Worm (Caenorhabditis elegans) whole organism, late embryonic: ENCODE measurements around the gene swt-5.

Experiments used
- C38D4.7 ChIP-seq: fragments of 200-800 bp; sonication (Bioruptor generic); optimal IDR thresholded peaks from 2 replicates; lab custom pipeline; 2018; ENCODE audit warnings: mild to moderate bottlenecking, missing genetic modification characterization, moderate library complexity, missing compliant biosample characterization
- K02D7.2 ChIP-seq: sonication (generic microtip); optimal IDR thresholded peaks from 2 replicates; lab custom pipeline; 2017; ENCODE audit warnings: mild to moderate bottlenecking, missing genetic modification characterization, missing compliant biosample characterization
- K09A11.1 ChIP-seq: sonication (generic microtip); optimal IDR thresholded peaks from 2 replicates; lab custom pipeline; 2017; ENCODE audit warnings: antibody characterized with exemption, mild to moderate bottlenecking, missing genetic modification characterization, missing compliant biosample characterization; ENCODE audit not compliant: insufficient read depth
- ahr-1 ChIP-seq: sonication (generic microtip); optimal IDR thresholded peaks from 2 replicates; lab custom pipeline; 2016; ENCODE audit warnings: missing genetic modification characterization, missing compliant biosample characterization
- ama-1 ChIP-seq: fragments of 150-350 bp; optimal IDR thresholded peaks from 2 replicates; lab custom pipeline; 2014
- ceh-14 ChIP-seq: sonication (generic microtip); optimal IDR thresholded peaks from 2 replicates; lab custom pipeline; 2016; ENCODE audit warnings: missing genotype, missing genetic modification characterization, missing compliant biosample characterization
- ceh-19 ChIP-seq: fragments of 200-800 bp; sonication (Bioruptor generic); optimal IDR thresholded peaks from 2 replicates; lab custom pipeline; 2018; ENCODE audit warnings: mild to moderate bottlenecking, missing genetic modification characterization, missing compliant biosample characterization
- ceh-2 ChIP-seq: sonication (generic microtip); optimal IDR thresholded peaks from 2 replicates; lab custom pipeline; 2016; ENCODE audit warnings: missing genotype, missing genetic modification characterization, missing compliant biosample characterization
- ceh-22 ChIP-seq: sonication (generic microtip); optimal IDR thresholded peaks from 2 replicates; lab custom pipeline; 2017; ENCODE audit warnings: missing biosample characterization, missing genetic modification characterization
- ceh-30 ChIP-seq: fragments of 150-350 bp; optimal IDR thresholded peaks from 2 replicates; lab custom pipeline; 2014; ENCODE audit warnings: missing biosample characterization, missing genetic modification characterization
- ceh-31 ChIP-seq: sonication (generic microtip); optimal IDR thresholded peaks from 2 replicates; lab custom pipeline; 2016; ENCODE audit warnings: missing genetic modification characterization, missing compliant biosample characterization
- ceh-34 ChIP-seq: sonication (generic microtip); optimal IDR thresholded peaks from 2 replicates; lab custom pipeline; 2016; ENCODE audit warnings: mild to moderate bottlenecking, missing genetic modification characterization, missing compliant biosample characterization
- ceh-48 ChIP-seq: sonication (generic microtip); optimal IDR thresholded peaks from 2 replicates; lab custom pipeline; 2016; ENCODE audit warnings: missing genetic modification characterization, inconsistent platforms, missing compliant biosample characterization
- che-1 ChIP-seq: sonication (generic microtip); optimal IDR thresholded peaks from 2 replicates; lab custom pipeline; 2016; ENCODE audit warnings: mild to moderate bottlenecking, missing genetic modification characterization, missing compliant biosample characterization
- dve-1 ChIP-seq: sonication (generic microtip); optimal IDR thresholded peaks from 2 replicates; lab custom pipeline; 2017; ENCODE audit warnings: antibody characterized with exemption, mild to moderate bottlenecking, missing genetic modification characterization, missing compliant biosample characterization
- elt-2 ChIP-seq: sonication (generic microtip); optimal IDR thresholded peaks from 2 replicates; lab custom pipeline; 2016; ENCODE audit warnings: missing genetic modification reagents, missing genetic modification characterization, missing compliant biosample characterization
- elt-4 ChIP-seq: sonication (generic microtip); optimal IDR thresholded peaks from 2 replicates; lab custom pipeline; 2016; ENCODE audit warnings: missing genetic modification characterization, missing compliant biosample characterization
- eyg-1 ChIP-seq: sonication (generic microtip); optimal IDR thresholded peaks from 2 replicates; lab custom pipeline; 2016; ENCODE audit warnings: missing genotype, missing genetic modification characterization, missing compliant biosample characterization
- fax-1 ChIP-seq: sonication (generic microtip); optimal IDR thresholded peaks from 2 replicates; lab custom pipeline; 2016; ENCODE audit warnings: missing genotype, missing genetic modification characterization, missing compliant biosample characterization
- fkh-6 ChIP-seq: sonication (generic microtip); optimal IDR thresholded peaks from 2 replicates; lab custom pipeline; 2016; ENCODE audit warnings: missing genetic modification characterization, missing compliant biosample characterization
- gmeb-2 ChIP-seq: sonication (generic microtip); optimal IDR thresholded peaks from 2 replicates; lab custom pipeline; 2016; ENCODE audit warnings: missing genetic modification characterization, inconsistent platforms, missing compliant biosample characterization
- hlh-15 ChIP-seq: sonication (generic microtip); optimal IDR thresholded peaks from 2 replicates; lab custom pipeline; 2016; ENCODE audit warnings: missing genetic modification characterization, missing compliant biosample characterization
- hlh-30 ChIP-seq: sonication (generic microtip); optimal IDR thresholded peaks from 2 replicates; lab custom pipeline; 2017; ENCODE audit warnings: antibody characterized with exemption, missing genetic modification characterization, missing compliant biosample characterization; ENCODE audit not compliant: insufficient read depth
- hlh-8 ChIP-seq: sonication (generic microtip); optimal IDR thresholded peaks from 2 replicates; lab custom pipeline; 2016; ENCODE audit warnings: missing genotype, missing genetic modification characterization, missing compliant biosample characterization
- lim-6 ChIP-seq: sonication (generic microtip); optimal IDR thresholded peaks from 2 replicates; lab custom pipeline; 2016; ENCODE audit warnings: missing genetic modification characterization, missing compliant biosample characterization
- nfya-1 ChIP-seq: sonication (generic microtip); optimal IDR thresholded peaks from 2 replicates; lab custom pipeline; 2017; ENCODE audit warnings: missing genetic modification characterization, mild to moderate bottlenecking, missing compliant biosample characterization, antibody characterized with exemption, moderate library complexity
- odd-2 ChIP-seq: sonication (generic microtip); optimal IDR thresholded peaks from 2 replicates; lab custom pipeline; 2017; ENCODE audit warnings: antibody characterized with exemption, mild to moderate bottlenecking, missing genetic modification characterization, missing compliant biosample characterization
- pag-3 ChIP-seq: sonication (generic microtip); optimal IDR thresholded peaks from 2 replicates; lab custom pipeline; 2016; ENCODE audit warnings: missing compliant biosample characterization, missing genetic modification characterization, borderline replicate concordance
- pax-1 ChIP-seq: fragments of 150-350 bp; optimal IDR thresholded peaks from 2 replicates; lab custom pipeline; 2014; ENCODE audit warnings: missing biosample characterization, missing genetic modification characterization
- pqm-1 ChIP-seq: sonication (generic microtip); optimal IDR thresholded peaks from 2 replicates; lab custom pipeline; 2016; ENCODE audit warnings: missing genetic modification characterization, missing compliant biosample characterization
- ref-2 ChIP-seq: sonication (generic microtip); optimal IDR thresholded peaks from 2 replicates; lab custom pipeline; 2016; ENCODE audit warnings: missing genetic modification characterization, missing compliant biosample characterization
- rnt-1 ChIP-seq: sonication (generic microtip); optimal IDR thresholded peaks from 2 replicates; lab custom pipeline; 2016; ENCODE audit warnings: missing genetic modification characterization, missing compliant biosample characterization
- syd-9 ChIP-seq: sonication (generic microtip); optimal IDR thresholded peaks from 2 replicates; lab custom pipeline; 2016; ENCODE audit warnings: mild to moderate bottlenecking, missing genetic modification characterization, moderate library complexity, missing compliant biosample characterization
- ttx-3 ChIP-seq: sonication (generic microtip); optimal IDR thresholded peaks from 2 replicates; lab custom pipeline; 2016; ENCODE audit warnings: missing genetic modification reagents, missing genetic modification characterization, missing compliant biosample characterization
- unc-55 ChIP-seq: sonication (generic microtip); optimal IDR thresholded peaks from 2 replicates; lab custom pipeline; 2017; ENCODE audit warnings: missing biosample characterization, missing genetic modification reagents, missing genetic modification characterization
- unc-86 ChIP-seq: sonication (generic microtip); optimal IDR thresholded peaks from 2 replicates; lab custom pipeline; 2016; ENCODE audit warnings: missing genetic modification characterization, missing compliant biosample characterization
- ztf-16 ChIP-seq: sonication (generic microtip); optimal IDR thresholded peaks from 2 replicates; lab custom pipeline; 2017; ENCODE audit warnings: missing genetic modification characterization, missing compliant biosample characterization

swt-5 gene

ce11 chrV:9465529-9465928, 35.7 kb upstream of the swt-5 start:
- TF ChIP-seq ceh-30 (tag; lab: Kevin White, UChicago): no peak
- no peak for TF ChIP-seq ceh-31 (tag; lab: Kevin White, UChicago)
- no peak for TF ChIP-seq unc-86 (tag; lab: Kevin White, UChicago)
- TF ChIP-seq lim-6 (tag; lab: Kevin White, UChicago): no peak
- TF ChIP-seq ztf-16: no peak
- no peak for TF ChIP-seq odd-2
- TF ChIP-seq hlh-8 (tag; lab: Kevin White, UChicago): no peak
- no peak for TF ChIP-seq elt-4 (tag; lab: Kevin White, UChicago)
- TF ChIP-seq nfya-1 (tag; lab: Kevin White, UChicago): no peak
- no peak for TF ChIP-seq pag-3
- TF ChIP-seq, all 69 proteins: peak for 0

- TF ChIP-seq hlh-15 (tag; lab: Kevin White, UChicago): no peak
- no peak for TF ChIP-seq rnt-1 (tag; lab: Kevin White, UChicago)
- TF ChIP-seq pax-1 (tag; lab: Kevin White, UChicago): no peak
- no peak for TF ChIP-seq ama-1 (lab: Kevin White, UChicago)
- no peak for TF ChIP-seq ceh-31 (tag; lab: Kevin White, UChicago)
- TF ChIP-seq ceh-34 (tag; lab: Kevin White, UChicago): no peak
- TF ChIP-seq ceh-2 (tag; lab: Kevin White, UChicago): no peak
- no peak for TF ChIP-seq ceh-19 (GFP tag; lab: Kevin White, UChicago)
- no peak for TF ChIP-seq gmeb-2 (tag; lab: Kevin White, UChicago)
- no peak for TF ChIP-seq unc-55 (GFP tag; lab: Kevin White, UChicago)
- no peak for TF ChIP-seq ceh-48
- TF ChIP-seq ceh-14 (tag; lab: Kevin White, UChicago): no peak
- no peak for TF ChIP-seq K09A11.1 (tag; lab: Kevin White, UChicago)
Observed at ce11 chrV:9471675-9472074, 29.5 kb upstream of the swt-5 start, which contains the start of gene flp-6. Gene flp-6 (plus strand): TSS chrV:9471975.

- TF ChIP-seq K02D7.2: no peak
- TF ChIP-seq ceh-31 (tag; lab: Kevin White, UChicago): no peak
Observed at ce11 chrV:9473924-9474323, 27.3 kb upstream of the swt-5 start.

ce11 chrV:9477863-9478262, 23.3 kb upstream of the swt-5 start, which contains the start of gene nas-3:
Gene nas-3 (plus strand): TSS chrV:9478163.
- TF ChIP-seq hlh-30 (tag; lab: Kevin White, UChicago): no peak
- no peak for TF ChIP-seq ahr-1
- no peak for TF ChIP-seq ceh-19 (GFP tag; lab: Kevin White, UChicago)
- TF ChIP-seq syd-9 (tag; lab: Kevin White, UChicago): no peak
- TF ChIP-seq elt-2 (tag; lab: Kevin White, UChicago): no peak
- TF ChIP-seq ceh-22 (tag; lab: Kevin White, UChicago): no peak
- no peak for TF ChIP-seq dve-1 (tag; lab: Kevin White, UChicago)
- TF ChIP-seq ref-2: no peak
- TF ChIP-seq hlh-8 (tag; lab: Kevin White, UChicago): no peak
- no peak for TF ChIP-seq ceh-31 (tag; lab: Kevin White, UChicago)
- TF ChIP-seq fax-1: no peak
- TF ChIP-seq elt-4 (tag; lab: Kevin White, UChicago): no peak

ce11 chrV:9480566-9480965, 20.6 kb upstream of the swt-5 start, which contains the start of gene K06A4.6:
Gene K06A4.6 (minus strand): TSS chrV:9480666.
- TF ChIP-seq eyg-1 (no peak), ceh-22 (tag; lab: Kevin White, UChicago) (no peak), ttx-3 (tag; lab: Kevin White, UChicago) (no peak), dve-1 (tag; lab: Kevin White, UChicago) (no peak), ztf-16 (no peak), pqm-1 (no peak), che-1 (no peak), fkh-6 (tag; lab: Kevin White, UChicago) (no peak), fax-1 (no peak), K09A11.1 (tag; lab: Kevin White, UChicago) (no peak), C38D4.7 (GFP tag; lab: Kevin White, UChicago) (no peak), ama-1 (lab: Kevin White, UChicago) (no peak)
